Fruit fly (Drosophila melanogaster) whole organism: Measurements from ENCODE around the gene CG11927.

Experiments used
- CG8478 ChIP-seq: fragments of >200 bp; optimal IDR thresholded peaks from 2 replicates; lab custom pipeline; 2018; ENCODE audit warnings: inconsistent platforms
- pan ChIP-seq: fragments of >200 bp; optimal IDR thresholded peaks from 2 replicates; lab custom pipeline; 2017
- usp ChIP-seq: fragments of >200 bp; optimal IDR thresholded peaks from 2 replicates; lab custom pipeline; 2017; ENCODE audit warnings: missing biosample characterization, missing genetic modification characterization, mixed read lengths

DNA sequence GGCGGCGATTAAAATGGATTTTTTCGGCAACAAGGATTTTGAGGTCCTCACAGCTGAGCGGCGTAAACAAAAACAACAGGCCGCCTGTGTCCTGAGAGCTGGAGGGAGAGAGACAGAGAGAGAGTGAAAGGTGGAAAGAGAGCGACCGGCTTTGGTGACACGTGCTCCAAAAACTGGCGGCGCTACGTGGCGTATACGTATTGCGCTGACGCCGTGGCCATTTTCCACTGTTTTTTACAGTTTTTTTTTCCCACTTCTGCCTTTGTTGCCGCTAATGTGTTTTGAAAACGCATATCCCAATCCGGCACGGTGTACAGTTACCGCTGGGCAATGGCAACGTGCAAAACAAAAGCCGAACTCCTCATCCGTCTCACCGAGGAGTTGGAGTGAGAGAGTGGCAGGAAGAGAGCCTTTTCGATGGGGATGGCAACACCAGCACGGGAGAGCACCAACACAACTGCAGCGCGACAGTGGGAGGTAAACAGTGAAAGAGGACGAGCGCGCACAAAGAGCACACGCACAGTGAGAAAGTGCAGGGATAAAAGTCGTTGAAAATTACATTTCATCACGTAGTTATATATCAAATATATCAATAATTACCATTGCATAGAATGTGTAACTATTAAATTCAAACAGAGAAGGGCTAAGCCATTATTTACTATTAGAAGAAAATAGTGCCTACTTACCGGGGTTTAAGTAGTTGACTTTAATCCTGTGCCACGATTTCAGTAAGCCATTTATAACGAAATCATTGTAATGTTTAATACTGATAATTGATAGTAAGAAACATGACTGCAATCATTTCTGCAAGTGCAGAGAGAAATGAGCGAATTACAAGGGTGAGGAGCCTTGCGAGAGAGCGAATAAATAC, 26.9 kb upstream of the CG11927 start:
- TF ChIP-seq usp (no peak), pan (lab: Kevin White, UChicago) (no peak), CG8478 (lab: Kevin White, UChicago) (no peak)
